Fruit fly (Drosophila melanogaster): Measurements from ENCODE around the gene Atg101.
A peak's percentile ranks its signal among the peaks of the same experiment; 100 is the strongest.

- no peak for TF ChIP-seq Sox14 (GFP tag; optimal IDR thresholded peaks at IDR 0.05)
- TF ChIP-seq Ets21C (GFP tag; optimal IDR thresholded peaks at IDR 0.05) = no peak
- TF ChIP-seq dac (GFP tag; optimal IDR thresholded peaks at IDR 0.05) = no peak
- peak; percentile 53 for TF ChIP-seq svp (GFP tag)
- no peak for TF ChIP-seq CG3032 (tag; optimal IDR thresholded peaks at IDR 0.05)
- TF ChIP-seq pdm3 (GFP tag; optimal IDR thresholded peaks at IDR 0.05) = no peak
- no peak for TF ChIP-seq CG34406 (GFP tag; optimal IDR thresholded peaks at IDR 0.05)
- no peak for TF ChIP-seq CG16779 (tag; optimal IDR thresholded peaks at IDR 0.05)
- no peak for TF ChIP-seq CG31627 (GFP tag; optimal IDR thresholded peaks at IDR 0.05)
These were observed 19.5 kb upstream of the Atg101 start for dm6 chrX:18771995-18772394.

All from whole organism, prepupa.